Worm (Caenorhabditis elegans) whole organism, mixed stage, embryonic: Measurements from ENCODE around the gene ZK863.8.

Source experiments
- M03D4.4 ChIP-seq: sonication (generic microtip); optimal IDR thresholded peaks from 2 replicates; lab custom pipeline; 2017; ENCODE audit warnings: mild to moderate bottlenecking, missing genetic modification characterization, missing compliant biosample characterization
- bed-3 ChIP-seq: fragments of 200-800 bp; sonication (Bioruptor generic); optimal IDR thresholded peaks from 3 replicates; lab custom pipeline; 2018; ENCODE audit warnings: mild to moderate bottlenecking, missing genetic modification characterization, moderate library complexity, missing compliant biosample characterization
- ceh-39 ChIP-seq: fragments of 150-350 bp; optimal IDR thresholded peaks from 2 replicates; lab custom pipeline; 2014; ENCODE audit warnings: missing biosample characterization, missing genetic modification characterization
- cnd-1 ChIP-seq: fragments of 200-800 bp; sonication (Bioruptor generic); optimal IDR thresholded peaks from 2 replicates; lab custom pipeline; 2018; ENCODE audit warnings: mild to moderate bottlenecking, missing genetic modification characterization, missing compliant biosample characterization
- drap-1 ChIP-seq: fragments of 200-800 bp; sonication (Bioruptor generic); optimal IDR thresholded peaks from 3 replicates; lab custom pipeline; 2018; ENCODE audit warnings: mild to moderate bottlenecking, missing genetic modification characterization, missing compliant biosample characterization
- elt-1 ChIP-seq: sonication (generic microtip); optimal IDR thresholded peaks from 2 replicates; lab custom pipeline; 2017; ENCODE audit warnings: missing genetic modification characterization, mild to moderate bottlenecking, missing compliant biosample characterization, antibody characterized with exemption, moderate library complexity, borderline replicate concordance; ENCODE audit not compliant: insufficient read depth
- elt-3 ChIP-seq: fragments of 150-350 bp; optimal IDR thresholded peaks from 2 replicates; lab custom pipeline; 2014; ENCODE audit warnings: missing biosample characterization, missing genetic modification characterization
- flh-1 ChIP-seq: fragments of 200-800 bp; sonication (Bioruptor generic); optimal IDR thresholded peaks from 2 replicates; lab custom pipeline; 2018; ENCODE audit warnings: mild to moderate bottlenecking, missing genetic modification characterization, moderate library complexity, missing compliant biosample characterization
- ham-2 ChIP-seq: fragments of 200-800 bp; sonication (Bioruptor generic); optimal IDR thresholded peaks from 2 replicates; lab custom pipeline; 2018; ENCODE audit warnings: mild to moderate bottlenecking, missing genetic modification characterization, missing compliant biosample characterization
- hlh-1 ChIP-seq: fragments of 150-350 bp; optimal IDR thresholded peaks from 2 replicates; lab custom pipeline; 2014; ENCODE audit warnings: missing biosample characterization, missing genetic modification reagents, missing genetic modification characterization
- lin-32 ChIP-seq: fragments of 200-800 bp; sonication (Bioruptor generic); optimal IDR thresholded peaks from 2 replicates; lab custom pipeline; 2018; ENCODE audit warnings: mild to moderate bottlenecking, missing genetic modification characterization, missing compliant biosample characterization
- lsy-2 ChIP-seq: fragments of 150-350 bp; optimal IDR thresholded peaks from 2 replicates; lab custom pipeline; 2014; ENCODE audit warnings: missing biosample characterization, missing genetic modification characterization
- mep-1 ChIP-seq: fragments of 150-350 bp; optimal IDR thresholded peaks from 2 replicates; lab custom pipeline; 2017; ENCODE audit warnings: missing biosample characterization, missing genetic modification reagents, missing genetic modification characterization, inconsistent platforms
- nhr-2 ChIP-seq: fragments of 150-350 bp; optimal IDR thresholded peaks from 2 replicates; lab custom pipeline; 2014; ENCODE audit warnings: missing biosample characterization, missing genetic modification characterization
- nhr-28 ChIP-seq: fragments of 150-350 bp; optimal IDR thresholded peaks from 2 replicates; lab custom pipeline; 2014; ENCODE audit warnings: missing biosample characterization, missing genetic modification characterization
- sptf-1 ChIP-seq: sonication (generic microtip); optimal IDR thresholded peaks from 2 replicates; lab custom pipeline; 2017; ENCODE audit warnings: mild to moderate bottlenecking, missing genetic modification characterization, moderate library complexity, missing compliant biosample characterization
- tbx-8 ChIP-seq: fragments of 200-800 bp; sonication (Bioruptor generic); optimal IDR thresholded peaks from 2 replicates; lab custom pipeline; 2018; ENCODE audit warnings: mild to moderate bottlenecking, missing genetic modification characterization, moderate library complexity, missing compliant biosample characterization
- unc-62 ChIP-seq: fragments of 150-350 bp; optimal IDR thresholded peaks from 2 replicates; lab custom pipeline; 2014; ENCODE audit warnings: missing biosample characterization, missing genetic modification reagents, missing genetic modification characterization

ZK863.8 gene

ce11 chrV:12150607-12151006, 36.7 kb downstream of the ZK863.8 start, which contains the start of gene che-11:
Gene che-11, minus strand, starts transcription at chrV:12150707.
- TF ChIP-seq elt-3 (tag; lab: Kevin White, UChicago), result no peak
- TF ChIP-seq, all 35 proteins: peak for 0

ce11 chrV:12140625-12141024, 46.7 kb downstream of the ZK863.8 start, which contains the start of gene C27A7.3:
Gene C27A7.3, plus strand, starts transcription at chrV:12140925.
- TF ChIP-seq lin-32 (GFP tag; lab: Kevin White, UChicago), result no peak
- no peak for TF ChIP-seq unc-62 (GFP tag; lab: Kevin White, UChicago)
- TF ChIP-seq sptf-1 (tag; lab: Kevin White, UChicago), result no peak
- TF ChIP-seq elt-1 (tag; lab: Kevin White, UChicago), result no peak

ce11 chrV:12137942-12138341, 49.4 kb downstream of the ZK863.8 start:
- TF ChIP-seq bed-3 (GFP tag; lab: Kevin White, UChicago) (no peak), lsy-2 (tag; lab: Kevin White, UChicago) (no peak), cnd-1 (tag; lab: Kevin White, UChicago) (no peak), elt-3 (tag; lab: Kevin White, UChicago) (no peak), tbx-8 (GFP tag; lab: Kevin White, UChicago) (no peak), nhr-2 (tag; lab: Kevin White, UChicago) (no peak), sptf-1 (tag; lab: Kevin White, UChicago) (no peak), M03D4.4 (tag; lab: Kevin White, UChicago) (no peak), ceh-39 (tag; lab: Kevin White, UChicago) (no peak), nhr-28 (no peak), hlh-1 (tag; lab: Kevin White, UChicago) (no peak), flh-1 (GFP tag; lab: Kevin White, UChicago) (no peak), drap-1 (GFP tag; lab: Kevin White, UChicago) (no peak), elt-1 (tag; lab: Kevin White, UChicago) (no peak), mep-1 (tag; lab: Kevin White, UChicago) (no peak), ham-2 (GFP tag; lab: Kevin White, UChicago) (no peak)
